Worm (Caenorhabditis elegans) whole organism, early embryonic: Measurements from ENCODE around the gene srh-76.

Experiments used
- B0310.2 ChIP-seq: sonication (generic microtip); optimal IDR thresholded peaks from 2 replicates; lab custom pipeline; 2016; ENCODE audit warnings: mild to moderate bottlenecking, missing genetic modification characterization, missing compliant biosample characterization
- F13C5.2 ChIP-seq: sonication (generic microtip); optimal IDR thresholded peaks from 2 replicates; lab custom pipeline; 2017; ENCODE audit warnings: mild to moderate bottlenecking, missing genetic modification characterization, inconsistent platforms, missing compliant biosample characterization
- aly-1 ChIP-seq: sonication (generic microtip); optimal IDR thresholded peaks from 2 replicates; lab custom pipeline; 2016; ENCODE audit warnings: missing genetic modification characterization, missing compliant biosample characterization
- ama-1 ChIP-seq: fragments of 150-350 bp; optimal IDR thresholded peaks from 2 replicates; lab custom pipeline; 2014
- ceh-13 ChIP-seq: fragments of 200-800 bp; sonication (Bioruptor generic); optimal IDR thresholded peaks from 2 replicates; lab custom pipeline; 2018; ENCODE audit warnings: mild to moderate bottlenecking, missing genetic modification characterization, missing compliant biosample characterization
- ceh-36 ChIP-seq: sonication (generic microtip); optimal IDR thresholded peaks from 2 replicates; lab custom pipeline; 2016; ENCODE audit warnings: missing genetic modification characterization, inconsistent platforms, missing compliant biosample characterization
- ets-7 ChIP-seq: sonication (generic microtip); optimal IDR thresholded peaks from 2 replicates; lab custom pipeline; 2016; ENCODE audit warnings: missing genotype, missing genetic modification characterization, missing compliant biosample characterization
- flt-1 ChIP-seq: fragments of 200-800 bp; sonication (Bioruptor generic); IDR thresholded peaks from 2 replicates; pipeline ENCODE4 v1.3.6; 2022; ENCODE audit warnings: missing genetic modification characterization, missing compliant biosample characterization
- hmbx-1 ChIP-seq: sonication (generic microtip); optimal IDR thresholded peaks from 2 replicates; lab custom pipeline; 2016; ENCODE audit warnings: mild to moderate bottlenecking, missing genetic modification characterization, missing compliant biosample characterization
- hmg-4 ChIP-seq: fragments of 200-800 bp; sonication (Bioruptor generic); optimal IDR thresholded peaks from 2 replicates; lab custom pipeline; 2018; ENCODE audit warnings: mild to moderate bottlenecking, missing genetic modification characterization, missing compliant biosample characterization
- hnd-1 ChIP-seq: sonication (generic microtip); optimal IDR thresholded peaks from 2 replicates; lab custom pipeline; 2016; ENCODE audit warnings: missing genetic modification characterization, missing compliant biosample characterization
- pes-1 ChIP-seq: fragments of 200-800 bp; sonication (Bioruptor generic); IDR thresholded peaks from 2 replicates; pipeline ENCODE4 v1.3.6; 2022; ENCODE audit warnings: missing genetic modification reagents, missing genetic modification characterization, missing compliant biosample characterization
- scrt-1 ChIP-seq: fragments of 200-800 bp; sonication (Bioruptor generic); IDR thresholded peaks from 2 replicates; pipeline ENCODE4 v1.3.6; 2022; ENCODE audit warnings: missing genetic modification characterization, missing compliant biosample characterization
- sea-1 ChIP-seq: fragments of 200-800 bp; sonication (Bioruptor generic); conservative IDR thresholded peaks from 2 replicates; pipeline ENCODE4 v1.3.6; 2022; ENCODE audit warnings: missing genetic modification characterization, missing compliant biosample characterization
- tbx-11 ChIP-seq: fragments of 200-800 bp; sonication (Bioruptor generic); IDR thresholded peaks from 2 replicates; pipeline ENCODE4 v1.3.6; 2022; ENCODE audit warnings: missing genetic modification characterization, missing compliant biosample characterization
- tbx-37 ChIP-seq: fragments of 200-800 bp; sonication (Bioruptor generic); conservative IDR thresholded peaks from 2 replicates; pipeline ENCODE4 v1.3.6; 2022; ENCODE audit warnings: missing genetic modification reagents, missing genetic modification characterization, missing compliant biosample characterization
- tra-4 ChIP-seq: sonication (generic microtip); optimal IDR thresholded peaks from 2 replicates; lab custom pipeline; 2017; ENCODE audit warnings: missing genetic modification characterization, missing compliant biosample characterization

Gene srh-76

ce11 chrV:5833531-5833930, at the start of gene srh-76:
srh-76 (plus strand) TSS chrV:5833831.
- TF ChIP-seq hmg-4 (GFP tag; lab: Kevin White, UChicago) (no peak), tbx-11 (GFP tag; lab: Robert Waterston, UW) (no peak), ets-7 (tag; lab: Kevin White, UChicago) (no peak), hmbx-1 (tag; lab: Kevin White, UChicago) (no peak), tbx-37 (GFP tag; lab: Robert Waterston, UW) (no peak), ceh-13 (GFP tag; lab: Kevin White, UChicago) (no peak), tra-4 (tag; lab: Kevin White, UChicago) (no peak), scrt-1 (GFP tag; lab: Robert Waterston, UW) (no peak), sea-1 (no peak), aly-1 (no peak), ceh-36 (no peak), B0310.2 (tag; lab: Kevin White, UChicago) (no peak), ama-1 (no peak)

- no peak for TF ChIP-seq ceh-13 (GFP tag; lab: Kevin White, UChicago)
- no peak for TF ChIP-seq B0310.2 (tag; lab: Kevin White, UChicago)
- TF ChIP-seq flt-1, result no peak
- no peak for TF ChIP-seq ama-1
- TF ChIP-seq tbx-11 (GFP tag; lab: Robert Waterston, UW), result no peak
- no peak for TF ChIP-seq F13C5.2 (tag; lab: Kevin White, UChicago)
- TF ChIP-seq aly-1, result no peak
- no peak for TF ChIP-seq hmbx-1 (tag; lab: Kevin White, UChicago)
- TF ChIP-seq ets-7 (tag; lab: Kevin White, UChicago), result no peak
- TF ChIP-seq hmg-4 (GFP tag; lab: Kevin White, UChicago), result no peak
- TF ChIP-seq pes-1 (GFP tag; lab: Robert Waterston, UW), result no peak
- no peak for TF ChIP-seq sea-1
- TF ChIP-seq ceh-36, result no peak
- TF ChIP-seq hnd-1 (tag; lab: Kevin White, UChicago), result no peak
- TF ChIP-seq scrt-1 (GFP tag; lab: Robert Waterston, UW), result no peak
- no peak for TF ChIP-seq tbx-37 (GFP tag; lab: Robert Waterston, UW)
- no peak for TF ChIP-seq tra-4 (tag; lab: Kevin White, UChicago)
Measured at ce11 chrV:5785372-5785771, 48.3 kb upstream of the srh-76 start, which contains the start of gene F44E7.7. F44E7.7 (minus strand) TSS chrV:5785472.

- TF ChIP-seq scrt-1 (GFP tag; lab: Robert Waterston, UW) (no peak), ceh-13 (GFP tag; lab: Kevin White, UChicago) (no peak), flt-1 (no peak), ceh-36 (no peak), F13C5.2 (tag; lab: Kevin White, UChicago) (no peak), sea-1 (no peak), tra-4 (tag; lab: Kevin White, UChicago) (no peak), tbx-37 (GFP tag; lab: Robert Waterston, UW) (no peak), B0310.2 (tag; lab: Kevin White, UChicago) (no peak), hmg-4 (GFP tag; lab: Kevin White, UChicago) (no peak), aly-1 (no peak), ama-1 (no peak), ets-7 (tag; lab: Kevin White, UChicago) (no peak), hmbx-1 (tag; lab: Kevin White, UChicago) (no peak), tbx-11 (GFP tag; lab: Robert Waterston, UW) (no peak), pes-1 (GFP tag; lab: Robert Waterston, UW) (no peak), hnd-1 (tag; lab: Kevin White, UChicago) (no peak)
Measured at ce11 chrV:5788650-5789049, 45.0 kb upstream of the srh-76 start.

- TF ChIP-seq sea-1 (no peak), F13C5.2 (tag; lab: Kevin White, UChicago) (peak; percentile 64), hmg-4 (GFP tag; lab: Kevin White, UChicago) (peak; percentile 67), tbx-37 (GFP tag; lab: Robert Waterston, UW) (0 out of 2 replicates have a peak, but pooled peaks have one; percentile 15), tra-4 (tag; lab: Kevin White, UChicago) (no peak), pes-1 (GFP tag; lab: Robert Waterston, UW) (no peak; the same call in 1 of the 2 replicates), ceh-36 (no peak), ama-1 (no peak), flt-1 (peak; percentile 66)
Measured at ce11 chrV:5790497-5791280, 42.9 kb upstream of the srh-76 start, which contains the start of the genes nhr-142 and F44E7.9. nhr-142 (minus strand) TSS chrV:5790553. F44E7.9 (plus strand) TSS chrV:5791230.

ce11 chrV:5792031-5792430, 41.6 kb upstream of the srh-76 start, which contains the start of gene ZC250.2:
ZC250.2 (plus strand) TSS chrV:5792331.
- TF ChIP-seq flt-1 (no peak), scrt-1 (GFP tag; lab: Robert Waterston, UW) (no peak)

ce11 chrV:5798132-5798531, 35.5 kb upstream of the srh-76 start, which contains the start of gene nstp-3:
nstp-3 (minus strand) TSS chrV:5798232.
- TF ChIP-seq aly-1, result no peak
- no peak for TF ChIP-seq pes-1 (GFP tag; lab: Robert Waterston, UW)
- TF ChIP-seq scrt-1 (GFP tag; lab: Robert Waterston, UW), result no peak
- no peak for TF ChIP-seq sea-1
- no peak for TF ChIP-seq ceh-36
- TF ChIP-seq flt-1, result no peak
- no peak for TF ChIP-seq B0310.2 (tag; lab: Kevin White, UChicago)
- TF ChIP-seq hmbx-1 (tag; lab: Kevin White, UChicago), result no peak

ce11 chrV:5799373-5799772, 34.3 kb upstream of the srh-76 start, which contains the start of gene cyn-17:
cyn-17 (plus strand) TSS chrV:5799673.
- TF ChIP-seq hnd-1 (tag; lab: Kevin White, UChicago) (no peak), tbx-11 (GFP tag; lab: Robert Waterston, UW) (no peak), F13C5.2 (tag; lab: Kevin White, UChicago) (no peak), flt-1 (no peak), ceh-36 (no peak), aly-1 (no peak), tbx-37 (GFP tag; lab: Robert Waterston, UW) (no peak), hmbx-1 (tag; lab: Kevin White, UChicago) (no peak), hmg-4 (GFP tag; lab: Kevin White, UChicago) (no peak), ceh-13 (GFP tag; lab: Kevin White, UChicago) (no peak), scrt-1 (GFP tag; lab: Robert Waterston, UW) (no peak), B0310.2 (tag; lab: Kevin White, UChicago) (no peak), tra-4 (tag; lab: Kevin White, UChicago) (no peak), ets-7 (tag; lab: Kevin White, UChicago) (no peak), pes-1 (GFP tag; lab: Robert Waterston, UW) (no peak), ama-1 (no peak), sea-1 (no peak)
